Worm (Caenorhabditis elegans): ENCODE measurements around the gene ZK652.8.

The ZK652.8 gene

ce11 chrIII:7843536-7843935, at the start of gene ZK652.8:
TSS of gene ZK652.8 (minus strand) at chrIII:7843636.
- no peak for TF ChIP-seq jun-1 (tag; optimal IDR thresholded peaks at IDR 0.05)
- TF ChIP-seq nhr-76 (tag; optimal IDR thresholded peaks at IDR 0.05) = no peak
- no peak for TF ChIP-seq ceh-16 (tag; optimal IDR thresholded peaks at IDR 0.05)
- TF ChIP-seq ztf-11 (tag; optimal IDR thresholded peaks at IDR 0.05) = no peak
- TF ChIP-seq sea-2 (GFP tag; optimal IDR thresholded peaks at IDR 0.05) = no peak
- TF ChIP-seq egl-5 (tag; optimal IDR thresholded peaks at IDR 0.05) = no peak
- no peak for TF ChIP-seq ztf-4 (tag; optimal IDR thresholded peaks at IDR 0.05)
- no peak for TF ChIP-seq unc-39 (tag; optimal IDR thresholded peaks at IDR 0.05)
- TF ChIP-seq ceh-28 (tag; optimal IDR thresholded peaks at IDR 0.05) = no peak
- TF ChIP-seq zag-1 (tag; optimal IDR thresholded peaks at IDR 0.05) = no peak
- TF ChIP-seq nfya-1 (tag; optimal IDR thresholded peaks at IDR 0.05; ENCODE audit: insufficient read depth) = no peak
- no peak for TF ChIP-seq tbx-2 (tag; optimal IDR thresholded peaks at IDR 0.05)
- TF ChIP-seq eor-1 (tag; optimal IDR thresholded peaks at IDR 0.05) = no peak
- TF ChIP-seq R02D3.7 (tag; optimal IDR thresholded peaks at IDR 0.05) = no peak
- no peak for TF ChIP-seq fkh-10 (GFP tag; optimal IDR thresholded peaks at IDR 0.05)
- no peak for TF ChIP-seq hmg-11 (tag; optimal IDR thresholded peaks at IDR 0.05)
- no peak for TF ChIP-seq nhr-11 (tag; optimal IDR thresholded peaks at IDR 0.05)
- TF ChIP-seq pqm-1 (tag; optimal IDR thresholded peaks at IDR 0.05) = no peak

ce11 chrIII:7893224-7893623, 49.8 kb upstream of the ZK652.8 start:
- TF ChIP-seq nfya-1 (tag; optimal IDR thresholded peaks at IDR 0.05; ENCODE audit: insufficient read depth) (peak; percentile 7), snpc-4 (tag; optimal IDR thresholded peaks at IDR 0.05) (no peak), nhr-11 (tag; optimal IDR thresholded peaks at IDR 0.05) (no peak)

DNA sequence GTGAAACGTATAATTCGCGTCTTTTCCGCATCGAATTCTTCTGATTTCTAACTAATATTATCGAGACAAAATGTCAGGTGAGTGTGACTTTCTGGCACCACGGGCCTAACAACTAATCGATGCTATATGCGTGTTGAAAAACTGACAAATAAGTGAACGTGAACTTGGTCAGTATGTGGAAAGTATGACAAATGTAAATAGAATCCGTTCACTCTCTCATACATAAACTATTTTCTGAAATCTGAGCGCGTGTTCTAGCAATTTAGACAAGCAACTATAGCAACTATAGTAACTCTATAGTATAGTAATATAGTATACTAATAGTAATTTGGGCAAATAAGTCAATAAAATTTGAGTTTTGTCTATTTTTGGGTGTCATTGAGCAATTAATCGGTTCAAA, 48.9 kb upstream of the ZK652.8 start:
- TF ChIP-seq hmg-11 (tag; optimal IDR thresholded peaks at IDR 0.05) = no peak
- TF ChIP-seq lin-39 (tag; optimal IDR thresholded peaks at IDR 0.05) = no peak
- TF ChIP-seq lin-15B (tag; optimal IDR thresholded peaks at IDR 0.05) = no peak
- peak; percentile 68 for TF ChIP-seq pha-4 (tag; optimal IDR thresholded peaks at IDR 0.05)
- TF ChIP-seq nfya-1 (tag; optimal IDR thresholded peaks at IDR 0.05; ENCODE audit: insufficient read depth) = no peak

- no peak for TF ChIP-seq unc-62 (GFP tag; optimal IDR thresholded peaks at IDR 0.05)
- TF ChIP-seq mdl-1 (tag; optimal IDR thresholded peaks at IDR 0.05) = peak; percentile 51
- TF ChIP-seq nfya-1 (tag; optimal IDR thresholded peaks at IDR 0.05; ENCODE audit: insufficient read depth) = peak; percentile 88
- TF ChIP-seq ceh-82 (tag; optimal IDR thresholded peaks at IDR 0.05) = peak; percentile 25
- no peak for TF ChIP-seq ceh-9 (tag; optimal IDR thresholded peaks at IDR 0.05)
- no peak for TF ChIP-seq ztf-4 (tag; optimal IDR thresholded peaks at IDR 0.05)
- peak; percentile 44 for TF ChIP-seq egl-5 (tag; optimal IDR thresholded peaks at IDR 0.05)
- peak; percentile 91 for TF ChIP-seq nhr-25 (tag; optimal IDR thresholded peaks at IDR 0.05)
- no peak for TF ChIP-seq elt-1 (tag; optimal IDR thresholded peaks at IDR 0.05)
- TF ChIP-seq eor-1 (tag; optimal IDR thresholded peaks at IDR 0.05) = no peak
- peak; percentile 50 for TF ChIP-seq jun-1 (tag; optimal IDR thresholded peaks at IDR 0.05)
- TF ChIP-seq nhr-76 (tag; optimal IDR thresholded peaks at IDR 0.05) = peak; percentile 38
- peak; percentile 12 for TF ChIP-seq pqm-1 (tag; optimal IDR thresholded peaks at IDR 0.05)
- peak; percentile 19 for TF ChIP-seq egl-27 (tag; optimal IDR thresholded peaks at IDR 0.05)
- peak; percentile 77 for TF ChIP-seq hmg-11 (tag; optimal IDR thresholded peaks at IDR 0.05)
- TF ChIP-seq ztf-11 (tag; optimal IDR thresholded peaks at IDR 0.05) = no peak
- TF ChIP-seq nhr-67 (tag; optimal IDR thresholded peaks at IDR 0.05) = no peak
- TF ChIP-seq ama-1 (optimal IDR thresholded peaks at IDR 0.05) = peak; percentile 56
- no peak for TF ChIP-seq nhr-28 (tag; optimal IDR thresholded peaks at IDR 0.05)
- TF ChIP-seq unc-39 (tag; optimal IDR thresholded peaks at IDR 0.05) = no peak
- peak; percentile 69 for TF ChIP-seq lin-15B (tag; optimal IDR thresholded peaks at IDR 0.05)
- peak; percentile 34 for TF ChIP-seq R02D3.7 (tag; optimal IDR thresholded peaks at IDR 0.05)
- TF ChIP-seq lin-39 (tag; optimal IDR thresholded peaks at IDR 0.05) = peak; percentile 86
- TF ChIP-seq aly-2 (tag; optimal IDR thresholded peaks at IDR 0.05) = no peak
- TF ChIP-seq lsy-12 (tag; optimal IDR thresholded peaks at IDR 0.05) = peak; percentile 68
- peak; percentile 66 for TF ChIP-seq ceh-28 (tag; optimal IDR thresholded peaks at IDR 0.05)
- TF ChIP-seq pha-4 (tag; optimal IDR thresholded peaks at IDR 0.05) = peak; percentile 80
- peak; percentile 47 for TF ChIP-seq snpc-4 (tag; optimal IDR thresholded peaks at IDR 0.05)
- TF ChIP-seq daf-12 (tag; optimal IDR thresholded peaks at IDR 0.05) = no peak
- peak; percentile 66 for TF ChIP-seq nhr-23 (tag; optimal IDR thresholded peaks at IDR 0.05)
- no peak for TF ChIP-seq nhr-12 (tag; optimal IDR thresholded peaks at IDR 0.05)
- peak; percentile 59 for TF ChIP-seq elt-2 (tag; optimal IDR thresholded peaks at IDR 0.05)
- peak; percentile 75 for TF ChIP-seq nhr-43 (tag; optimal IDR thresholded peaks at IDR 0.05; ENCODE audit: poor library complexity, severe bottlenecking)
Measured at ce11 chrIII:7891573-7892306, 48.3 kb upstream of the ZK652.8 start, which contains the start of the genes ZK688.5 and fahd-1. TSS of gene ZK688.5 (minus strand) at chrIII:7891623. TSS of gene fahd-1 (plus strand) at chrIII:7892256.

Measured in whole organism, L3 larva.